Worm (Caenorhabditis elegans) whole organism, L4 larva: Measurements from ENCODE around the gene fipr-3.

Experiments used
- D1046.2 ChIP-seq: fragments of 200-800 bp; sonication (Bioruptor generic); IDR thresholded peaks from 2 replicates; pipeline ENCODE4 v1.3.6; 2022; ENCODE audit warnings: missing genetic modification characterization, missing compliant biosample characterization
- ama-1 ChIP-seq: fragments of 150-350 bp; optimal IDR thresholded peaks from 2 replicates; lab custom pipeline; 2014; ENCODE audit warnings: inconsistent platforms, mixed read lengths
- attf-4 ChIP-seq: sonication (generic microtip); optimal IDR thresholded peaks from 3 replicates; lab custom pipeline; 2017; ENCODE audit warnings: missing biosample characterization, missing genetic modification characterization
- fkh-10 ChIP-seq: fragments of 150-350 bp; optimal IDR thresholded peaks from 2 replicates; lab custom pipeline; 2014; ENCODE audit warnings: missing biosample characterization, missing genetic modification reagents, missing genetic modification characterization
- nhr-102 ChIP-seq: sonication (generic microtip); optimal IDR thresholded peaks from 2 replicates; lab custom pipeline; 2016; ENCODE audit warnings: mild to moderate bottlenecking, missing genetic modification characterization, moderate library complexity, missing compliant biosample characterization
- nhr-11 ChIP-seq: fragments of 150-350 bp; optimal IDR thresholded peaks from 2 replicates; lab custom pipeline; 2014; ENCODE audit warnings: missing biosample characterization, missing genetic modification characterization
- nhr-237 ChIP-seq: sonication (generic microtip); optimal IDR thresholded peaks from 2 replicates; lab custom pipeline; 2017; ENCODE audit warnings: missing biosample characterization, missing genetic modification characterization
- nhr-6 ChIP-seq: fragments of 150-350 bp; optimal IDR thresholded peaks from 2 replicates; lab custom pipeline; 2014; ENCODE audit warnings: missing biosample characterization, missing genetic modification characterization
- pha-4 ChIP-seq, 2 experiments: fragments of 150-350 bp in 1 of 2; fragments of 200-800 bp in 1 of 2; sonication (Bioruptor generic) in 1 of 2; IDR thresholded peaks in 1 of 2; optimal IDR thresholded peaks in 1 of 2; 2 replicates each; pipeline versions ENCODE4 v1.3.6 to Lab custom; 2014 to 2022; ENCODE audit warnings: missing genetic modification characterization in 2 of 2, missing genetic modification reagents in 2 of 2, missing biosample characterization in 1 of 2, missing compliant biosample characterization in 1 of 2
- pqm-1 ChIP-seq: sonication (generic microtip); optimal IDR thresholded peaks from 2 replicates; lab custom pipeline; 2017; ENCODE audit warnings: missing biosample characterization, missing genetic modification characterization
- snpc-4 ChIP-seq: fragments of 150-350 bp; optimal IDR thresholded peaks from 2 replicates; lab custom pipeline; 2014; ENCODE audit warnings: missing biosample characterization, missing genetic modification characterization
- unc-130 ChIP-seq: sonication (generic microtip); optimal IDR thresholded peaks from 2 replicates; lab custom pipeline; 2016; ENCODE audit warnings: missing genetic modification reagents, missing genetic modification characterization, missing compliant biosample characterization

- TF ChIP-seq nhr-237 (tag; lab: Kevin White, UChicago): no peak
- no peak for TF ChIP-seq nhr-6
- TF ChIP-seq pha-4 (GFP tag; IDR thresholded peaks at IDR 0.05; lab: Robert Waterston, UW): no peak
- TF ChIP-seq pha-4 (tag; optimal IDR thresholded peaks at IDR 0.05; lab: Kevin White, UChicago): no peak
- no peak for TF ChIP-seq D1046.2 (GFP tag; lab: Robert Waterston, UW)
- no peak for TF ChIP-seq nhr-102 (tag; lab: Kevin White, UChicago)
- TF ChIP-seq nhr-11 (tag; lab: Kevin White, UChicago): no peak
- TF ChIP-seq attf-4 (tag; lab: Kevin White, UChicago): no peak
- no peak for TF ChIP-seq unc-130
- TF ChIP-seq snpc-4 (tag; lab: Kevin White, UChicago): no peak
- TF ChIP-seq fkh-10 (GFP tag; lab: Kevin White, UChicago): no peak
- no peak for TF ChIP-seq pqm-1 (tag; lab: Kevin White, UChicago)
- no peak for TF ChIP-seq ama-1 (lab: Kevin White, UChicago)
Observed at ce11 chrX:14460412-14460811, 37.2 kb downstream of the fipr-3 start, which contains the start of gene Y66C5A.2.
